Worm (Caenorhabditis elegans) whole organism, late embryonic: ENCODE results near the gene pstk-1.

Experiments
- C38D4.7 ChIP-seq: fragments of 200-800 bp; sonication (Bioruptor generic); optimal IDR thresholded peaks from 2 replicates; lab custom pipeline; 2018; ENCODE audit warnings: mild to moderate bottlenecking, missing genetic modification characterization, moderate library complexity, missing compliant biosample characterization
- Y22D7AL.16 ChIP-seq: sonication (generic microtip); optimal IDR thresholded peaks from 2 replicates; lab custom pipeline; 2016; ENCODE audit warnings: missing genetic modification characterization, missing compliant biosample characterization
- ahr-1 ChIP-seq: sonication (generic microtip); optimal IDR thresholded peaks from 2 replicates; lab custom pipeline; 2016; ENCODE audit warnings: missing genetic modification characterization, missing compliant biosample characterization
- ceh-14 ChIP-seq: sonication (generic microtip); optimal IDR thresholded peaks from 2 replicates; lab custom pipeline; 2016; ENCODE audit warnings: missing genotype, missing genetic modification characterization, missing compliant biosample characterization
- ceh-18 ChIP-seq: sonication (generic microtip); optimal IDR thresholded peaks from 2 replicates; lab custom pipeline; 2016; ENCODE audit warnings: missing genetic modification characterization, missing compliant biosample characterization
- ceh-19 ChIP-seq: fragments of 200-800 bp; sonication (Bioruptor generic); optimal IDR thresholded peaks from 2 replicates; lab custom pipeline; 2018; ENCODE audit warnings: mild to moderate bottlenecking, missing genetic modification characterization, missing compliant biosample characterization
- ceh-30 ChIP-seq: fragments of 150-350 bp; optimal IDR thresholded peaks from 2 replicates; lab custom pipeline; 2014; ENCODE audit warnings: missing biosample characterization, missing genetic modification characterization
- ceh-31 ChIP-seq: sonication (generic microtip); optimal IDR thresholded peaks from 2 replicates; lab custom pipeline; 2016; ENCODE audit warnings: missing genetic modification characterization, missing compliant biosample characterization
- ceh-34 ChIP-seq: sonication (generic microtip); optimal IDR thresholded peaks from 2 replicates; lab custom pipeline; 2016; ENCODE audit warnings: mild to moderate bottlenecking, missing genetic modification characterization, missing compliant biosample characterization
- ceh-48 ChIP-seq: sonication (generic microtip); optimal IDR thresholded peaks from 2 replicates; lab custom pipeline; 2016; ENCODE audit warnings: missing genetic modification characterization, inconsistent platforms, missing compliant biosample characterization
- ceh-6 ChIP-seq: fragments of 200-800 bp; sonication (Bioruptor generic); optimal IDR thresholded peaks from 2 replicates; lab custom pipeline; 2018; ENCODE audit warnings: mild to moderate bottlenecking, missing genetic modification characterization, missing compliant biosample characterization
- che-1 ChIP-seq: sonication (generic microtip); optimal IDR thresholded peaks from 2 replicates; lab custom pipeline; 2016; ENCODE audit warnings: mild to moderate bottlenecking, missing genetic modification characterization, missing compliant biosample characterization
- dmd-4 ChIP-seq: sonication (generic microtip); optimal IDR thresholded peaks from 2 replicates; lab custom pipeline; 2016; ENCODE audit warnings: borderline replicate concordance, missing genetic modification characterization, missing compliant biosample characterization
- elt-2 ChIP-seq: sonication (generic microtip); optimal IDR thresholded peaks from 2 replicates; lab custom pipeline; 2016; ENCODE audit warnings: missing genetic modification reagents, missing genetic modification characterization, missing compliant biosample characterization
- ets-4 ChIP-seq: sonication (generic microtip); optimal IDR thresholded peaks from 2 replicates; lab custom pipeline; 2016; ENCODE audit warnings: missing genetic modification characterization, missing compliant biosample characterization
- fax-1 ChIP-seq: sonication (generic microtip); optimal IDR thresholded peaks from 2 replicates; lab custom pipeline; 2016; ENCODE audit warnings: missing genotype, missing genetic modification characterization, missing compliant biosample characterization
- fkh-10 ChIP-seq: fragments of 150-350 bp; optimal IDR thresholded peaks from 2 replicates; lab custom pipeline; 2014; ENCODE audit warnings: missing biosample characterization, missing genetic modification reagents, missing genetic modification characterization
- gmeb-2 ChIP-seq: sonication (generic microtip); optimal IDR thresholded peaks from 2 replicates; lab custom pipeline; 2016; ENCODE audit warnings: missing genetic modification characterization, inconsistent platforms, missing compliant biosample characterization
- hlh-30 ChIP-seq: sonication (generic microtip); optimal IDR thresholded peaks from 2 replicates; lab custom pipeline; 2017; ENCODE audit warnings: antibody characterized with exemption, missing genetic modification characterization, missing compliant biosample characterization; ENCODE audit not compliant: insufficient read depth
- hlh-6 ChIP-seq: sonication (generic microtip); optimal IDR thresholded peaks from 2 replicates; lab custom pipeline; 2016; ENCODE audit warnings: missing genotype, missing genetic modification characterization, missing compliant biosample characterization
- lim-6 ChIP-seq: sonication (generic microtip); optimal IDR thresholded peaks from 2 replicates; lab custom pipeline; 2016; ENCODE audit warnings: missing genetic modification characterization, missing compliant biosample characterization
- mec-3 ChIP-seq: sonication (generic microtip); optimal IDR thresholded peaks from 2 replicates; lab custom pipeline; 2016; ENCODE audit warnings: borderline replicate concordance, missing genetic modification characterization, missing compliant biosample characterization
- nfya-1 ChIP-seq: sonication (generic microtip); optimal IDR thresholded peaks from 2 replicates; lab custom pipeline; 2017; ENCODE audit warnings: missing genetic modification characterization, mild to moderate bottlenecking, missing compliant biosample characterization, antibody characterized with exemption, moderate library complexity
- nhr-232 ChIP-seq: sonication (generic microtip); optimal IDR thresholded peaks from 2 replicates; lab custom pipeline; 2016; ENCODE audit warnings: missing genetic modification characterization, missing compliant biosample characterization
- odd-2 ChIP-seq: sonication (generic microtip); optimal IDR thresholded peaks from 2 replicates; lab custom pipeline; 2017; ENCODE audit warnings: antibody characterized with exemption, mild to moderate bottlenecking, missing genetic modification characterization, missing compliant biosample characterization
- pax-1 ChIP-seq: fragments of 150-350 bp; optimal IDR thresholded peaks from 2 replicates; lab custom pipeline; 2014; ENCODE audit warnings: missing biosample characterization, missing genetic modification characterization
- pqm-1 ChIP-seq: sonication (generic microtip); optimal IDR thresholded peaks from 2 replicates; lab custom pipeline; 2016; ENCODE audit warnings: missing genetic modification characterization, missing compliant biosample characterization
- sdc-2 ChIP-seq: sonication (generic microtip); optimal IDR thresholded peaks from 2 replicates; lab custom pipeline; 2016; ENCODE audit warnings: missing genotype, missing genetic modification characterization, missing compliant biosample characterization
- sox-2 ChIP-seq: fragments of 200-800 bp; sonication (Bioruptor generic); IDR thresholded peaks from 2 replicates; pipeline ENCODE4 v1.3.6; 2022; ENCODE audit warnings: missing genetic modification reagents, missing genetic modification characterization, missing compliant biosample characterization
- sox-4 ChIP-seq: sonication (generic microtip); optimal IDR thresholded peaks from 2 replicates; lab custom pipeline; 2017; ENCODE audit warnings: mild to moderate bottlenecking, missing genetic modification characterization, inconsistent platforms, missing compliant biosample characterization
- tbx-2 ChIP-seq: sonication (generic microtip); optimal IDR thresholded peaks from 2 replicates; lab custom pipeline; 2016; ENCODE audit warnings: missing genetic modification characterization, missing compliant biosample characterization
- tbx-7 ChIP-seq: sonication (generic microtip); optimal IDR thresholded peaks from 2 replicates; lab custom pipeline; 2016; ENCODE audit warnings: missing genotype, missing genetic modification characterization, missing compliant biosample characterization
- unc-42 ChIP-seq: sonication (generic microtip); optimal IDR thresholded peaks from 2 replicates; lab custom pipeline; 2016; ENCODE audit warnings: missing genotype, missing genetic modification characterization, missing compliant biosample characterization
- unc-55 ChIP-seq: sonication (generic microtip); optimal IDR thresholded peaks from 2 replicates; lab custom pipeline; 2017; ENCODE audit warnings: missing biosample characterization, missing genetic modification reagents, missing genetic modification characterization
- zip-5 ChIP-seq: sonication (generic microtip); optimal IDR thresholded peaks from 2 replicates; lab custom pipeline; 2016; ENCODE audit warnings: missing genetic modification characterization, missing compliant biosample characterization

pstk-1 gene

ce11 chrIII:12456801-12457647 lies 9.4 kb upstream of the pstk-1 start, which contains the start of the genes scav-3 and Y49E10.21:
Gene scav-3 (minus strand): TSS chrIII:12456850.
Gene Y49E10.21 (plus strand): TSS chrIII:12457597.
- TF ChIP-seq pax-1: no peak
- peak; percentile 37 for TF ChIP-seq ceh-31 (tag; lab: Kevin White, UChicago)
- TF ChIP-seq hlh-30 (tag; lab: Kevin White, UChicago): peak; percentile 75
- peak; percentile 43 for TF ChIP-seq ets-4 (tag; lab: Kevin White, UChicago)
- no peak for TF ChIP-seq tbx-2 (tag; lab: Kevin White, UChicago)

- no peak for TF ChIP-seq gmeb-2 (tag; lab: Kevin White, UChicago)
- no peak for TF ChIP-seq ceh-48 (tag; lab: Kevin White, UChicago)
- no peak for TF ChIP-seq fkh-10 (GFP tag; lab: Kevin White, UChicago)
- TF ChIP-seq odd-2: no peak
Measured at ce11 chrIII:12458970-12459369, 7.4 kb upstream of the pstk-1 start.

- TF ChIP-seq ets-4 (tag; lab: Kevin White, UChicago) (no peak), sox-2 (no peak), Y22D7AL.16 (tag; lab: Kevin White, UChicago) (no peak), tbx-7 (tag; lab: Kevin White, UChicago) (no peak)
Measured at ce11 chrIII:12468869-12469268, 2.5 kb downstream of the pstk-1 start, which contains the start of gene Y49E10.29. Gene Y49E10.29 (plus strand): TSS chrIII:12469169.

ce11 chrIII:12469800-12470199 lies 3.4 kb downstream of the pstk-1 start:
- no peak for TF ChIP-seq ceh-48 (tag; lab: Kevin White, UChicago)
- TF ChIP-seq pqm-1 (tag; lab: Kevin White, UChicago): no peak
- no peak for TF ChIP-seq dmd-4
- no peak for TF ChIP-seq ahr-1
- TF ChIP-seq elt-2 (tag; lab: Kevin White, UChicago): no peak
- no peak for TF ChIP-seq mec-3 (tag; lab: Kevin White, UChicago)
- TF ChIP-seq zip-5 (tag; lab: Kevin White, UChicago): no peak
- TF ChIP-seq sox-4: no peak
- TF ChIP-seq ceh-14 (tag; lab: Kevin White, UChicago): no peak
- TF ChIP-seq ceh-6 (GFP tag; lab: Kevin White, UChicago): no peak
- no peak for TF ChIP-seq ceh-18 (tag; lab: Kevin White, UChicago)
- TF ChIP-seq che-1 (tag; lab: Kevin White, UChicago): no peak
- TF ChIP-seq hlh-6: no peak
- no peak for TF ChIP-seq sdc-2
- no peak for TF ChIP-seq ceh-30 (tag; lab: Kevin White, UChicago)
- no peak for TF ChIP-seq odd-2
- TF ChIP-seq tbx-2 (tag; lab: Kevin White, UChicago): no peak
- no peak for TF ChIP-seq hlh-30 (tag; lab: Kevin White, UChicago)

ce11 chrIII:12470589-12470988 lies 4.2 kb downstream of the pstk-1 start:
- TF ChIP-seq ceh-30 (tag; lab: Kevin White, UChicago) (no peak), C38D4.7 (GFP tag; lab: Kevin White, UChicago) (no peak), sox-4 (no peak), gmeb-2 (tag; lab: Kevin White, UChicago) (no peak), pax-1 (no peak), ceh-6 (GFP tag; lab: Kevin White, UChicago) (no peak), mec-3 (tag; lab: Kevin White, UChicago) (no peak), ceh-18 (tag; lab: Kevin White, UChicago) (no peak), lim-6 (tag; lab: Kevin White, UChicago) (no peak), tbx-2 (tag; lab: Kevin White, UChicago) (no peak)

- peak; percentile 25 for TF ChIP-seq nfya-1 (tag; lab: Kevin White, UChicago)
- peak; percentile 39 for TF ChIP-seq unc-42 (tag; lab: Kevin White, UChicago)
- no peak for TF ChIP-seq ceh-34 (tag; lab: Kevin White, UChicago)
- TF ChIP-seq ceh-19 (GFP tag; lab: Kevin White, UChicago): peak; percentile 7
- TF ChIP-seq ceh-31 (tag; lab: Kevin White, UChicago): peak; percentile 39
- TF ChIP-seq fax-1 (tag; lab: Kevin White, UChicago): no peak
- no peak for TF ChIP-seq unc-55 (GFP tag; lab: Kevin White, UChicago)
- peak; percentile 95 for TF ChIP-seq ceh-48 (tag; lab: Kevin White, UChicago)
- no peak for TF ChIP-seq nhr-232 (tag; lab: Kevin White, UChicago)
Measured at ce11 chrIII:12472497-12472896, 6.1 kb downstream of the pstk-1 start, which contains the start of gene cccp-1. Gene cccp-1 (plus strand): TSS chrIII:12472873.
